Worm (Caenorhabditis elegans) whole organism, L4 larva: Measurements from ENCODE around the gene nlp-5.

Experiments used
- D1046.2 ChIP-seq: fragments of 200-800 bp; sonication (Bioruptor generic); IDR thresholded peaks from 2 replicates; pipeline ENCODE4 v1.3.6; 2022; ENCODE audit warnings: missing genetic modification characterization, missing compliant biosample characterization
- F10B5.3 ChIP-seq: sonication (generic microtip); optimal IDR thresholded peaks from 2 replicates; lab custom pipeline; 2016; ENCODE audit warnings: mild to moderate bottlenecking, missing genetic modification characterization, missing compliant biosample characterization
- F44E2.7 ChIP-seq: fragments of 200-800 bp; sonication (Bioruptor generic); IDR thresholded peaks from 2 replicates; pipeline ENCODE4 v2.1.2; 2022; ENCODE audit warnings: missing genetic modification characterization, missing compliant biosample characterization
- Y105C5A.15 ChIP-seq: fragments of 200-800 bp; sonication (Bioruptor generic); IDR thresholded peaks from 2 replicates; pipeline ENCODE4 v1.3.6; 2022; ENCODE audit warnings: missing genetic modification characterization, missing compliant biosample characterization
- Y48G9A.11 ChIP-seq: fragments of 200-800 bp; sonication (Bioruptor generic); IDR thresholded peaks from 2 replicates; pipeline ENCODE4 v1.3.6; 2022; ENCODE audit warnings: missing genetic modification reagents, missing genetic modification characterization, missing compliant biosample characterization
- Y75B8A.6 ChIP-seq: fragments of 200-800 bp; sonication (Bioruptor generic); IDR thresholded peaks from 2 replicates; pipeline ENCODE4 v1.3.6; 2022; ENCODE audit warnings: missing genetic modification reagents, missing genetic modification characterization, missing compliant biosample characterization
- ZK337.2 ChIP-seq: fragments of 200-800 bp; sonication (Bioruptor generic); IDR thresholded peaks from 2 replicates; pipeline ENCODE4 v1.3.6; 2022; ENCODE audit warnings: missing genetic modification reagents, missing genetic modification characterization, missing compliant biosample characterization
- ama-1 ChIP-seq: fragments of 150-350 bp; optimal IDR thresholded peaks from 2 replicates; lab custom pipeline; 2014; ENCODE audit warnings: inconsistent platforms, mixed read lengths
- attf-4 ChIP-seq: sonication (generic microtip); optimal IDR thresholded peaks from 3 replicates; lab custom pipeline; 2017; ENCODE audit warnings: missing biosample characterization, missing genetic modification characterization
- ceh-62 ChIP-seq: sonication (generic microtip); optimal IDR thresholded peaks from 2 replicates; lab custom pipeline; 2017; ENCODE audit warnings: missing biosample characterization, missing genetic modification characterization
- cey-2 ChIP-seq: sonication (generic microtip); optimal IDR thresholded peaks from 3 replicates; lab custom pipeline; 2017; ENCODE audit warnings: missing genetic modification characterization, mild to moderate bottlenecking, missing compliant biosample characterization, antibody characterized with exemption, borderline replicate concordance; ENCODE audit not compliant: insufficient read depth
- ctbp-1 ChIP-seq: fragments of 200-800 bp; sonication (Bioruptor generic); IDR thresholded peaks from 2 replicates; pipeline ENCODE4 v1.3.6; 2022; ENCODE audit warnings: missing genetic modification reagents, missing genetic modification characterization, missing compliant biosample characterization
- daf-12 ChIP-seq: fragments of 150-350 bp; optimal IDR thresholded peaks from 2 replicates; lab custom pipeline; 2014; ENCODE audit warnings: missing biosample characterization, missing genetic modification reagents, missing genetic modification characterization
- daf-8 ChIP-seq: fragments of 200-800 bp; sonication (Bioruptor generic); IDR thresholded peaks from 2 replicates; pipeline ENCODE4 v1.3.6; 2022; ENCODE audit warnings: missing genetic modification characterization, missing compliant biosample characterization
- dmd-6 ChIP-seq: fragments of 200-800 bp; sonication (Bioruptor generic); IDR thresholded peaks from 2 replicates; pipeline ENCODE4 v1.3.6; 2022; ENCODE audit warnings: missing genetic modification reagents, missing genetic modification characterization, missing compliant biosample characterization
- duxl-1 ChIP-seq: sonication (generic microtip); optimal IDR thresholded peaks from 2 replicates; lab custom pipeline; 2016; ENCODE audit warnings: mild to moderate bottlenecking, missing genetic modification characterization, moderate library complexity, missing compliant biosample characterization; ENCODE audit not compliant: poor library complexity
- egl-27 ChIP-seq: sonication (generic microtip); optimal IDR thresholded peaks from 3 replicates; lab custom pipeline; 2017; ENCODE audit warnings: missing biosample characterization, missing genetic modification reagents, missing genetic modification characterization
- egl-43 ChIP-seq: fragments of 200-800 bp; sonication (Bioruptor generic); IDR thresholded peaks from 2 replicates; pipeline ENCODE4 v1.3.6; 2022; ENCODE audit warnings: missing genetic modification reagents, missing genetic modification characterization, missing compliant biosample characterization
- gei-8 ChIP-seq: fragments of 200-800 bp; sonication (Bioruptor generic); optimal IDR thresholded peaks from 2 replicates; lab custom pipeline; 2018; ENCODE audit warnings: mild to moderate bottlenecking, missing genetic modification characterization, missing compliant biosample characterization
- hlh-11 ChIP-seq: fragments of 200-800 bp; sonication (Bioruptor generic); optimal IDR thresholded peaks from 2 replicates; lab custom pipeline; 2018; ENCODE audit warnings: mild to moderate bottlenecking, missing genetic modification characterization, missing compliant biosample characterization
- hlh-30 ChIP-seq: sonication (generic microtip); optimal IDR thresholded peaks from 2 replicates; lab custom pipeline; 2017; ENCODE audit warnings: antibody characterized with exemption, mild to moderate bottlenecking, missing genetic modification characterization, missing compliant biosample characterization; ENCODE audit not compliant: insufficient read depth
- lin-38 ChIP-seq: fragments of 200-800 bp; sonication (Bioruptor generic); IDR thresholded peaks from 2 replicates; pipeline ENCODE4 v1.3.6; 2022; ENCODE audit warnings: missing genetic modification reagents, missing genetic modification characterization, missing compliant biosample characterization
- lir-3 ChIP-seq: sonication (generic microtip); optimal IDR thresholded peaks from 2 replicates; lab custom pipeline; 2016; ENCODE audit warnings: mild to moderate bottlenecking, missing genetic modification characterization, missing compliant biosample characterization
- lsy-2 ChIP-seq, 2 experiments: fragments of 150-350 bp in 1 of 2; sonication (generic microtip) in 1 of 2; optimal IDR thresholded peaks; 2 replicates each; lab custom pipeline; 2014 to 2017; ENCODE audit warnings: missing biosample characterization in 2 of 2, missing genetic modification characterization in 2 of 2
- madf-9 ChIP-seq: fragments of 200-800 bp; sonication (Bioruptor generic); conservative IDR thresholded peaks from 2 replicates; pipeline ENCODE4 v1.3.6; 2022; ENCODE audit warnings: missing genetic modification reagents, missing genetic modification characterization, missing compliant biosample characterization
- mdl-1 ChIP-seq, 2 experiments: fragments of 150-350 bp in 1 of 2; sonication (generic microtip) in 1 of 2; optimal IDR thresholded peaks; 2 replicates each; lab custom pipeline; 2014 to 2017; ENCODE audit warnings: missing biosample characterization in 2 of 2, missing genetic modification characterization in 2 of 2
- mxl-2 ChIP-seq: fragments of 200-800 bp; sonication (Bioruptor generic); conservative IDR thresholded peaks from 2 replicates; pipeline ENCODE4 v1.3.6; 2022; ENCODE audit warnings: missing genetic modification reagents, missing genetic modification characterization, missing compliant biosample characterization
- mxl-3 ChIP-seq: fragments of 200-800 bp; sonication (Bioruptor generic); optimal IDR thresholded peaks from 2 replicates; lab custom pipeline; 2018; ENCODE audit warnings: mild to moderate bottlenecking, missing genetic modification characterization, missing compliant biosample characterization
- nhr-10 ChIP-seq: fragments of 150-350 bp; optimal IDR thresholded peaks from 2 replicates; lab custom pipeline; 2014; ENCODE audit warnings: missing biosample characterization, missing genetic modification characterization
- nhr-102 ChIP-seq: sonication (generic microtip); optimal IDR thresholded peaks from 2 replicates; lab custom pipeline; 2016; ENCODE audit warnings: mild to moderate bottlenecking, missing genetic modification characterization, moderate library complexity, missing compliant biosample characterization
- nhr-111 ChIP-seq: fragments of 200-800 bp; sonication (Bioruptor generic); optimal IDR thresholded peaks from 2 replicates; lab custom pipeline; 2018; ENCODE audit warnings: mild to moderate bottlenecking, missing genetic modification characterization, missing compliant biosample characterization
- nhr-25 ChIP-seq: sonication (generic microtip); optimal IDR thresholded peaks from 2 replicates; lab custom pipeline; 2017; ENCODE audit warnings: missing genetic modification characterization, mild to moderate bottlenecking, missing compliant biosample characterization, antibody characterized with exemption, moderate library complexity, borderline replicate concordance; ENCODE audit not compliant: insufficient read depth
- nhr-28 ChIP-seq: fragments of 150-350 bp; optimal IDR thresholded peaks from 2 replicates; lab custom pipeline; 2014; ENCODE audit warnings: missing biosample characterization, missing genetic modification characterization
- nhr-42 ChIP-seq: fragments of 200-800 bp; sonication (Bioruptor generic); IDR thresholded peaks from 2 replicates; pipeline ENCODE4 v1.3.6; 2022; ENCODE audit warnings: missing genetic modification characterization, missing compliant biosample characterization
- nhr-48 ChIP-seq: sonication (generic microtip); optimal IDR thresholded peaks from 2 replicates; lab custom pipeline; 2016; ENCODE audit warnings: mild to moderate bottlenecking, missing genetic modification characterization, missing compliant biosample characterization
- nhr-76 ChIP-seq: fragments of 150-350 bp; optimal IDR thresholded peaks from 2 replicates; lab custom pipeline; 2014; ENCODE audit warnings: missing biosample characterization, missing genetic modification characterization
- pha-4 ChIP-seq, 2 experiments: fragments of 150-350 bp in 1 of 2; fragments of 200-800 bp in 1 of 2; sonication (Bioruptor generic) in 1 of 2; IDR thresholded peaks in 1 of 2; optimal IDR thresholded peaks in 1 of 2; 2 replicates each; pipeline versions ENCODE4 v1.3.6 to Lab custom; 2014 to 2022; ENCODE audit warnings: missing genetic modification characterization in 2 of 2, missing genetic modification reagents in 2 of 2, missing biosample characterization in 1 of 2, missing compliant biosample characterization in 1 of 2
- pqm-1 ChIP-seq: sonication (generic microtip); optimal IDR thresholded peaks from 2 replicates; lab custom pipeline; 2017; ENCODE audit warnings: missing biosample characterization, missing genetic modification characterization
- skn-1 ChIP-seq: fragments of 150-350 bp; optimal IDR thresholded peaks from 2 replicates; lab custom pipeline; 2014; ENCODE audit warnings: missing biosample characterization, missing genetic modification characterization
- spr-3 ChIP-seq: fragments of 200-800 bp; sonication (Bioruptor generic); optimal IDR thresholded peaks from 2 replicates; lab custom pipeline; 2018; ENCODE audit warnings: mild to moderate bottlenecking, missing genetic modification characterization, missing compliant biosample characterization
- tag-97 ChIP-seq: fragments of 200-800 bp; sonication (Bioruptor generic); IDR thresholded peaks from 2 replicates; pipeline ENCODE4 v1.3.6; 2022; ENCODE audit warnings: missing genetic modification characterization, missing compliant biosample characterization
- tra-1 ChIP-seq: fragments of 200-800 bp; sonication (Bioruptor generic); IDR thresholded peaks from 2 replicates; pipeline ENCODE4 v1.3.6; 2022; ENCODE audit warnings: missing genetic modification reagents, missing genetic modification characterization, missing compliant biosample characterization
- unc-130 ChIP-seq: sonication (generic microtip); optimal IDR thresholded peaks from 2 replicates; lab custom pipeline; 2016; ENCODE audit warnings: missing genetic modification reagents, missing genetic modification characterization, missing compliant biosample characterization
- unc-62 ChIP-seq, 3 experiments: fragments of 150-350 bp in 1 of 3; sonication (generic microtip); optimal IDR thresholded peaks in 2 of 3; peaks in 1 of 3; 1 replicate in 1 of 3; 2 replicates in 2 of 3; lab custom pipeline; 2014 to 2017; ENCODE audit warnings: missing biosample characterization in 3 of 3, missing genetic modification characterization in 3 of 3, missing genetic modification reagents in 3 of 3, missing genotype in 1 of 3
- vab-7 ChIP-seq: fragments of 200-800 bp; sonication (Bioruptor generic); IDR thresholded peaks from 2 replicates; pipeline ENCODE4 v1.3.6; 2022; ENCODE audit warnings: missing genetic modification reagents, missing genetic modification characterization, missing compliant biosample characterization
- zip-11 ChIP-seq: fragments of 200-800 bp; sonication (Bioruptor generic); IDR thresholded peaks from 2 replicates; pipeline ENCODE4 v1.3.6; 2022; ENCODE audit warnings: missing genetic modification characterization, missing compliant biosample characterization

Gene nlp-5

ce11 chrII:8263562-8263961 is 25.3 kb downstream of the nlp-5 start (continued):
- TF ChIP-seq ceh-62 (tag; lab: Kevin White, UChicago) = no peak
- TF ChIP-seq daf-8 (GFP tag; lab: Robert Waterston, UW) = no peak
- TF ChIP-seq spr-3 (GFP tag; lab: Kevin White, UChicago) = no peak
- TF ChIP-seq dmd-6 = peak; percentile 71
- no peak for TF ChIP-seq daf-12 (tag; lab: Kevin White, UChicago)
- TF ChIP-seq cey-2 = no peak
- TF ChIP-seq F10B5.3 (tag; lab: Kevin White, UChicago) = no peak
- no peak for TF ChIP-seq gei-8 (GFP tag; lab: Kevin White, UChicago)
- TF ChIP-seq lsy-2 (tag; optimal IDR thresholded peaks at IDR 0.05; lab: Kevin White, UChicago) = peak in 1 of 2 experiments; percentile 8
- TF ChIP-seq unc-62 (GFP tag; optimal IDR thresholded peaks at IDR 0.05 in 1 of 2; lab: Kevin White, UChicago) = peak in 1 of 2 experiments; percentile 67
- no peak for TF ChIP-seq unc-62 (tag; optimal IDR thresholded peaks at IDR 0.05; lab: Kevin White, UChicago)
- TF ChIP-seq Y105C5A.15 = no peak
- TF ChIP-seq nhr-48 = peak; percentile 85
- TF ChIP-seq ctbp-1 = no peak
- TF ChIP-seq pqm-1 = no peak
- no peak for TF ChIP-seq F44E2.7 (GFP tag; lab: Robert Waterston, UW)
- TF ChIP-seq egl-27 (tag; lab: Kevin White, UChicago) = no peak
- TF ChIP-seq ama-1 (lab: Kevin White, UChicago) = no peak
- no peak for TF ChIP-seq mxl-2
- no peak for TF ChIP-seq nhr-111 (GFP tag; lab: Kevin White, UChicago)
- TF ChIP-seq mxl-3 (GFP tag; lab: Kevin White, UChicago) = peak; percentile 75
- no peak for TF ChIP-seq attf-4 (tag; lab: Kevin White, UChicago)
- TF ChIP-seq hlh-30 (tag; lab: Kevin White, UChicago) = peak; percentile 69
- no peak for TF ChIP-seq vab-7
- TF ChIP-seq nhr-102 (tag; lab: Kevin White, UChicago) = no peak
- no peak for TF ChIP-seq nhr-76 (tag; lab: Kevin White, UChicago)
- TF ChIP-seq, all 104 proteins: peak for 11

- TF ChIP-seq attf-4 (tag; lab: Kevin White, UChicago) = no peak
- TF ChIP-seq tag-97 (GFP tag; lab: Robert Waterston, UW) = no peak
- no peak for TF ChIP-seq nhr-42 (GFP tag; lab: Robert Waterston, UW)
- no peak for TF ChIP-seq zip-11
- no peak for TF ChIP-seq egl-43
- no peak for TF ChIP-seq lir-3
- TF ChIP-seq hlh-11 (tag; lab: Kevin White, UChicago) = peak; percentile 21
- no peak for TF ChIP-seq Y48G9A.11 (GFP tag; lab: Robert Waterston, UW)
- no peak for TF ChIP-seq nhr-10 (tag; lab: Kevin White, UChicago)
- TF ChIP-seq mdl-1 (tag; optimal IDR thresholded peaks at IDR 0.05; lab: Kevin White, UChicago) = peak in 1 of 2 experiments; percentile 21
- peak; percentile 2 for TF ChIP-seq nhr-28 (tag; lab: Kevin White, UChicago)
- TF ChIP-seq nhr-48 = no peak
- no peak for TF ChIP-seq pqm-1
- TF ChIP-seq unc-130 = no peak
- TF ChIP-seq ZK337.2 = no peak
- TF ChIP-seq pha-4 (GFP tag; IDR thresholded peaks at IDR 0.05; lab: Robert Waterston, UW) = no peak
- TF ChIP-seq pha-4 (tag; optimal IDR thresholded peaks at IDR 0.05; lab: Kevin White, UChicago) = no peak
- no peak for TF ChIP-seq skn-1
- TF ChIP-seq madf-9 (GFP tag; lab: Robert Waterston, UW) = no peak
- 0 out of 2 replicates have a peak, but pooled peaks have one; percentile 16 for TF ChIP-seq tra-1 (GFP tag; lab: Robert Waterston, UW)
- peak; percentile 35; the same call in 1 of the 2 replicates for TF ChIP-seq dmd-6
- no peak for TF ChIP-seq lin-38 (GFP tag; lab: Robert Waterston, UW)
- TF ChIP-seq D1046.2 (GFP tag; lab: Robert Waterston, UW) = no peak
- TF ChIP-seq mxl-3 (GFP tag; lab: Kevin White, UChicago) = peak; percentile 50
- TF ChIP-seq nhr-25 = no peak
- TF ChIP-seq duxl-1 = no peak
- TF ChIP-seq Y75B8A.6 (GFP tag; lab: Robert Waterston, UW) = no peak
- TF ChIP-seq daf-8 (GFP tag; lab: Robert Waterston, UW) = no peak
- TF ChIP-seq, all 104 proteins: peak for 6
Measured at ce11 chrII:8264619-8265018, 26.4 kb downstream of the nlp-5 start, which contains the start of gene srdh-1. Gene srdh-1 (plus strand): TSS chrII:8264661.
